Fruit fly (Drosophila melanogaster): ENCODE data around the gene hry.

DNA sequence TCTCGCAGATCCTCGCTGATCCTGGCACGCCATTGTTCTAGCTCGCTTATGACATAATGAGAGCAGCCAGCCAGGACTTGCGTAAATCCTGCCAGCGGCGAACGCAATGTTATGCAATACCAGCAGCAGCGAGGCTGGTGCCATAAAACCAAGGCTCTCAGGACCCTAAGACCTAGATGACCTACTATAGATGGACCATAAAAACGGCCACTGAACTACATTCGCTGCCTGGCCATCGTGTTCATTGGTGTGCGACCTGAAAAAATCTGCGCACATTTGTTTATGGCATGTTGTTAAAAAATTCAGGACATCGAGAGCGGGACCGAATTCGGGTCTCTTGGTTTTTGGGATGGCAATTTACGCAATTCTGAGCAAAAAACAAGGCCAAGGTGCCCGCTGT lies 22.0 kb upstream of the hry start:
- TF ChIP-seq Dll (optimal IDR thresholded peaks at IDR 0.05) (no peak), psq (optimal IDR thresholded peaks at IDR 0.05) (no peak), CG8478 (optimal IDR thresholded peaks at IDR 0.05) (no peak), pan (optimal IDR thresholded peaks at IDR 0.05) (no peak), EcR (GFP tag; optimal IDR thresholded peaks at IDR 0.05) (no peak), usp (GFP tag; optimal IDR thresholded peaks at IDR 0.05) (no peak)

All from whole organism.